Fruit fly (Drosophila melanogaster): ENCODE data around the gene CG13625.

DNA sequence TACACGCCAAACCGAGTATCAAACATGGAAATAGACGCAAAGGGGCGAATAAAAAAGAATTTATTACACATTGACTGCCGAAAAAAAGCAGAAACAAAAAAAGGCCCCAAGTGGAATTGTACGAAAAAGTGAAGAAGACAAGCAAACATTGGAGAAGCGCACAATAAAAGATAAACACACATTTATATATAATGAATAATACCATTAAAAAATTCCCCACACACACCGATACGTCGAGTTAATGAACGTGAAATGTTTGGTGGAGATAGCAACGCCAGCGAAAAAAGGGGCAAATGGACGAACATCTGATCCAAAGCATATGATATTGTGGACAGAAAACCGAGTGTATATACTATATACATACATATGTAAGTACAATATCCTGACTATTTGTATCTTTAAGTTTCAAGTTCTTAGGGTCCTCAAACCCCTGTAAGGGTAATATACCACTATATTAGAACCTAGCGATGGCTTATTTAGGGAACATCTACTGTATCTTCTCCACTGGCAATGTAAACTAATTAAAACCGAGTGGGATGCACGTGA, 20.1 kb downstream of the CG13625 start:
- TF ChIP-seq CG17568 (GFP tag; optimal IDR thresholded peaks at IDR 0.05) (no peak), slbo (GFP tag; IDR thresholded peaks at IDR 0.05) (no peak), Rfx (GFP tag; IDR thresholded peaks at IDR 0.05) (no peak), CG12769 (tag; optimal IDR thresholded peaks at IDR 0.05) (peak; percentile 26), prd (optimal IDR thresholded peaks at IDR 0.05) (no peak), prd (GFP tag; IDR thresholded peaks at IDR 0.05) (no peak), br (optimal IDR thresholded peaks at IDR 0.05) (no peak), B-H2 (GFP tag; optimal IDR thresholded peaks at IDR 0.05) (no peak), CG17359 (tag; optimal IDR thresholded peaks at IDR 0.05) (no peak), Bteb2 (GFP tag; optimal IDR thresholded peaks at IDR 0.05) (no peak), Spps (tag; optimal IDR thresholded peaks at IDR 0.05) (no peak), CG31224 (GFP tag; IDR thresholded peaks at IDR 0.05) (no peak), nom (GFP tag; optimal IDR thresholded peaks at IDR 0.05) (no peak), CG9609 (GFP tag; optimal IDR thresholded peaks at IDR 0.05) (no peak)

Measured in whole organism, embryonic.